Worm (Caenorhabditis elegans): Measurements from ENCODE around the gene otub-4.

Gene otub-4

DNA sequence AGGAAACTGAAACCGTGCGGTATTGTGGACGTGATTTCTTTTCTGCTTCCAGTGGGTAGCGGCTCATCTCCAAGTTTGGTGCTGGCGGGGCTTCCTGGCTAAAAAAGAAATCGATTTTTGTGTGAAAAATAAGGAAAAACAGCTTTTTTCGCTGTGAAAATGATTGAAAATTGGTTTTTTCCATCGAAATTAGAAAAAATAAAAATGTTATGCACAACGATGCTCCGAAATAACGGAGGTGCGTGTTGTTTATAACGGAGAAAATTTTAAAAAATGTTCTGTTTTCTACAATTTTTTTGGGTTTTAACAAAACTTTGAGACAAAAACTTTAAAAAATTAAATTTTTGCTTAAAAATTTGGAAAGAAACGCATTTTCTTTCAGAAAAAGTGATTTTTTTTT, 5.3 kb upstream of the otub-4 start:
- TF ChIP-seq hmg-4 (GFP tag; optimal IDR thresholded peaks at IDR 0.05) (no peak), scrt-1 (GFP tag; IDR thresholded peaks at IDR 0.05) (no peak), sea-1 (GFP tag; conservative IDR thresholded peaks at IDR 0.05) (no peak), B0310.2 (tag; optimal IDR thresholded peaks at IDR 0.05) (no peak), tra-4 (tag; optimal IDR thresholded peaks at IDR 0.05) (no peak), hnd-1 (tag; optimal IDR thresholded peaks at IDR 0.05) (no peak), ceh-13 (GFP tag; optimal IDR thresholded peaks at IDR 0.05) (no peak), ama-1 (optimal IDR thresholded peaks at IDR 0.05) (no peak), flt-1 (GFP tag; IDR thresholded peaks at IDR 0.05) (no peak), ceh-36 (tag; optimal IDR thresholded peaks at IDR 0.05) (no peak), tbx-11 (GFP tag; IDR thresholded peaks at IDR 0.05) (no peak)

DNA sequence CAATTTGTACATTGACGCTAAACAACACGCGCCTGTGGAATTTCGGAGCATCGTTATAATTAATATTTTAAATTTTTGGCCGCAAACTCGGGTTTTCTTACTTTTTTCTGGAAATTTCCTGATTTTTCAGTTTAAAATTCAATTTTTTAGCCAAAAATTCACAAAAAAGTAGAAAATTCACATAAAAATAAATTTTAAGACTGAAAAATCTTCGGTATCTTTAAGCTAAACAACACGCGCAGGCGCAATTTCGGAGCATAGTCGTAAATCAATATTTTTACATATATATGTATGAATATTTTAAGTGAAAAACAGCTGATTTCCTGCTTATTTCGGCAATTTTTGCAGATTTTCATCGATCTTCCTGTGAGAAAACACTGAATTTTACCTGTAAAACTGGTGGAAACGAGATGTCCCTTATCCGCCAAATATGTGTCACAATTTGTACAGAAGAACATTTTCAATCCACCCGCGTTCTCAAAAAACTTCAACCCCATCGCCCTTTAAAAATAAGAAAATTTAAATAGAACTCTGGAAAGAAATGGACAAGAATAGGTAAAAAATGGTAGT, 4.5 kb upstream of the otub-4 start, which contains the start of gene B0546.3:
TSS of gene B0546.3 (minus strand) at position 504 of the 570 bp plus-strand sequence.
- no peak for TF ChIP-seq ceh-13 (GFP tag; optimal IDR thresholded peaks at IDR 0.05)
- TF ChIP-seq tbx-11 (GFP tag; IDR thresholded peaks at IDR 0.05), result no peak
- no peak for TF ChIP-seq pes-1 (GFP tag; IDR thresholded peaks at IDR 0.05)
- no peak for TF ChIP-seq aly-1 (tag; optimal IDR thresholded peaks at IDR 0.05)
- TF ChIP-seq scrt-1 (GFP tag; IDR thresholded peaks at IDR 0.05), result no peak
- TF ChIP-seq tbx-37 (GFP tag; conservative IDR thresholded peaks at IDR 0.05), result no peak
- TF ChIP-seq flt-1 (GFP tag; IDR thresholded peaks at IDR 0.05), result no peak
- no peak for TF ChIP-seq ceh-36 (tag; optimal IDR thresholded peaks at IDR 0.05)
- no peak for TF ChIP-seq B0310.2 (tag; optimal IDR thresholded peaks at IDR 0.05)
- no peak for TF ChIP-seq hmg-4 (GFP tag; optimal IDR thresholded peaks at IDR 0.05)
- no peak for TF ChIP-seq F13C5.2 (tag; optimal IDR thresholded peaks at IDR 0.05)
- TF ChIP-seq hmbx-1 (tag; optimal IDR thresholded peaks at IDR 0.05), result no peak
- no peak for TF ChIP-seq ets-7 (tag; optimal IDR thresholded peaks at IDR 0.05)
- TF ChIP-seq tra-4 (tag; optimal IDR thresholded peaks at IDR 0.05), result no peak
- TF ChIP-seq sea-1 (GFP tag; conservative IDR thresholded peaks at IDR 0.05), result no peak
- TF ChIP-seq ama-1 (optimal IDR thresholded peaks at IDR 0.05), result no peak

DNA sequence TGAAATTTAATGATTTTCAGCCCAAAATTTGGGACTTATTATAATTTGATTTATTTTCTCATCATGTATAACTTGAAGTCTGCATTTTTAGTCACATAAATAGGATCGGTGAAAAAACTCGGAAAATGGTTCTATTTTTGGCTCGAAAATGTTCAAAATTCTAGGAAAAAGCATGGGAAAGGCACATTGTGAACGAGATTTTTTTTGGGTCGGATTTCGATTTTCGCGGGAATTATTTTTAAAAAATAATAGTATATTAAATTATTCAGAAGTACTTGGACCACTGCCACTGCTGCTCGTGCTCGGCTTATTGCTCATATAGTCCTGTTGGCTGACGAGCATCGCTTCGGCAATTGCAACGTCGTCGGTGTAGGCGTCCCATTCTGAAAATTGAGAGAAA, 4.6 kb downstream of the otub-4 start:
- TF ChIP-seq aly-1 (tag; optimal IDR thresholded peaks at IDR 0.05) (no peak), B0310.2 (tag; optimal IDR thresholded peaks at IDR 0.05) (no peak), hmg-4 (GFP tag; optimal IDR thresholded peaks at IDR 0.05) (no peak), sea-1 (GFP tag; conservative IDR thresholded peaks at IDR 0.05) (no peak), flt-1 (GFP tag; IDR thresholded peaks at IDR 0.05) (no peak), pes-1 (GFP tag; IDR thresholded peaks at IDR 0.05) (no peak), hnd-1 (tag; optimal IDR thresholded peaks at IDR 0.05) (no peak), tbx-37 (GFP tag; conservative IDR thresholded peaks at IDR 0.05) (no peak), tbx-11 (GFP tag; IDR thresholded peaks at IDR 0.05) (no peak), ets-7 (tag; optimal IDR thresholded peaks at IDR 0.05) (no peak), hmbx-1 (tag; optimal IDR thresholded peaks at IDR 0.05) (no peak), F13C5.2 (tag; optimal IDR thresholded peaks at IDR 0.05) (no peak), ceh-36 (tag; optimal IDR thresholded peaks at IDR 0.05) (no peak), ama-1 (optimal IDR thresholded peaks at IDR 0.05) (no peak), ceh-13 (GFP tag; optimal IDR thresholded peaks at IDR 0.05) (no peak), tra-4 (tag; optimal IDR thresholded peaks at IDR 0.05) (no peak), scrt-1 (GFP tag; IDR thresholded peaks at IDR 0.05) (no peak)

DNA sequence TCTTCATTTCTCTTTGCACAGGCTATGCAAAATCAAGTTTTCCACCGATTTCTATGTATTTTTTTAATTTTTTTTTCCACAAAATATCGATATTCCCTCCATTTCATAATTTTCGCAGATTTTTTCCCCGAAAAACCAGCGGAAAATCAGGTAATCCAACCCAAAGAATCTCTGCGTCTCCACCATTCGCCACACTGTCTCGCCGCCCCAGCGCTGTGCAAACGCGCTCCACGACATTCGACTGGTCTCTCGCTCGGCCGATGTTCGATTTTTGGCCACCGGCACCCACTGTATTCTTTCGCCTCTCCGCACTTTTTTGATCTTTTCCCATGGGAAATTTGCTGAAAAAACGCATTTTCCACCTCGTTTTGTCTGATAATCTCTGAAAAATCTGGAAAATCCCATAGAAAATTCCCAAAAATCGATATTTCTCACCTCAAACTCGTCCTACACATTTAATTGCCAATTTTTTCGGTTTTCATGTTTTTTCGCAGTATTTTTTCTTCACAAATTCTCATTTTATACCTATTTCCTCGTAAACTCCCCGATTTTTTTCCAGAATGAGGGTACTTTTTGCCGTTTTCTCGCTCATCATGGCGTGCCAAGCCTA, 9.2 kb downstream of the otub-4 start, which contains the start of gene vha-19:
TSS of gene vha-19 (plus strand) at position 560 of the 610 bp plus-strand sequence.
- TF ChIP-seq hmbx-1 (tag; optimal IDR thresholded peaks at IDR 0.05) (no peak), sea-1 (GFP tag; conservative IDR thresholded peaks at IDR 0.05) (no peak), flt-1 (GFP tag; IDR thresholded peaks at IDR 0.05) (no peak), ceh-36 (tag; optimal IDR thresholded peaks at IDR 0.05) (no peak), pes-1 (GFP tag; IDR thresholded peaks at IDR 0.05) (no peak), ets-7 (tag; optimal IDR thresholded peaks at IDR 0.05) (no peak), aly-1 (tag; optimal IDR thresholded peaks at IDR 0.05) (no peak), B0310.2 (tag; optimal IDR thresholded peaks at IDR 0.05) (no peak), F13C5.2 (tag; optimal IDR thresholded peaks at IDR 0.05) (no peak), tbx-37 (GFP tag; conservative IDR thresholded peaks at IDR 0.05) (no peak), scrt-1 (GFP tag; IDR thresholded peaks at IDR 0.05) (no peak), hmg-4 (GFP tag; optimal IDR thresholded peaks at IDR 0.05) (no peak), tra-4 (tag; optimal IDR thresholded peaks at IDR 0.05) (no peak), hnd-1 (tag; optimal IDR thresholded peaks at IDR 0.05) (no peak), tbx-11 (GFP tag; IDR thresholded peaks at IDR 0.05) (no peak), ama-1 (optimal IDR thresholded peaks at IDR 0.05) (no peak), ceh-13 (GFP tag; optimal IDR thresholded peaks at IDR 0.05) (no peak)

DNA sequence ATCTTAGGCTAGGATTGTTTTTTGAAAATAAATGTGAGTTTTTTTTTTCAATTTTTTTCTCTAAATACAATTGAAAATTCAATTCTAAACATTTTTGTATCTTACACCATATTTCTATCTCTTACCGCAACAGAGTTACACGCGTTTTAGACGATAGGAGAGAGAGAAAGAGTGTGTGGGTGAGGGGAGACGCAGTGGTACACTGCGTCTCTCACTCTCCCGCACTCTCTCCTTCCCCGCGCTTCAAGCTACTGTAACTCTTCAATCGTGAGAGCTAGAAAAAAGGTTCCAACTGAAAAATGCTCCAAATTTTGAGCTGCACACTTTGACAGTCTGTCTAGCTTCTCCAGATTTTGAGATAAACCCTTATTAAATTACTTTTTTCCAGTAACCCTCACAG, 14.1 kb downstream of the otub-4 start:
- TF ChIP-seq ets-7 (tag; optimal IDR thresholded peaks at IDR 0.05), result no peak
- no peak for TF ChIP-seq flt-1 (GFP tag; IDR thresholded peaks at IDR 0.05)
- no peak for TF ChIP-seq tbx-37 (GFP tag; conservative IDR thresholded peaks at IDR 0.05)
- TF ChIP-seq hmg-4 (GFP tag; optimal IDR thresholded peaks at IDR 0.05), result no peak
- TF ChIP-seq tbx-11 (GFP tag; IDR thresholded peaks at IDR 0.05), result no peak
- TF ChIP-seq ama-1 (optimal IDR thresholded peaks at IDR 0.05), result no peak

DNA sequence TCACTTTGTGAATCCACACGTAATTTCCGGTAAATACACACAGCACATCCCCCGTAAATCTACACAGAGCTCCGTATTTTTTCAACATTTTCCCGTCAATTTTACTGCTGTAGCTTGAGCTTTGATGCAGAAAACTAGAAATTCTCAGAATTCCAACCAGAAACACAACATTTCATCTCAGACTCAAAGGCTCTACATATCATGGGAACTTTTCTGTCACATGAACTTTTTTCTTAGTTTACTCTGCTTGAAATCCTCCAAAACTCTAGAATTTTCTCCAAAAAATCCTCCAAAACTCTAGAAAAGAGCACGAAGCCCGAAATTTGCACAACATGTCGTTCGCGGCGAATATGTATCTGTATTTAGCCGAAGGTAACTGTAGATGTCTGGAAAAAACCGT, 14.7 kb downstream of the otub-4 start, which contains the start of gene Y55H10A.2:
TSS of gene Y55H10A.2 (plus strand) at position 301 of the 400 bp plus-strand sequence.
- TF ChIP-seq F13C5.2 (tag; optimal IDR thresholded peaks at IDR 0.05) (no peak), B0310.2 (tag; optimal IDR thresholded peaks at IDR 0.05) (no peak), scrt-1 (GFP tag; IDR thresholded peaks at IDR 0.05) (no peak), ceh-13 (GFP tag; optimal IDR thresholded peaks at IDR 0.05) (no peak), hmbx-1 (tag; optimal IDR thresholded peaks at IDR 0.05) (no peak), ets-7 (tag; optimal IDR thresholded peaks at IDR 0.05) (no peak), tbx-11 (GFP tag; IDR thresholded peaks at IDR 0.05) (no peak), ceh-36 (tag; optimal IDR thresholded peaks at IDR 0.05) (no peak), aly-1 (tag; optimal IDR thresholded peaks at IDR 0.05) (no peak)

DNA sequence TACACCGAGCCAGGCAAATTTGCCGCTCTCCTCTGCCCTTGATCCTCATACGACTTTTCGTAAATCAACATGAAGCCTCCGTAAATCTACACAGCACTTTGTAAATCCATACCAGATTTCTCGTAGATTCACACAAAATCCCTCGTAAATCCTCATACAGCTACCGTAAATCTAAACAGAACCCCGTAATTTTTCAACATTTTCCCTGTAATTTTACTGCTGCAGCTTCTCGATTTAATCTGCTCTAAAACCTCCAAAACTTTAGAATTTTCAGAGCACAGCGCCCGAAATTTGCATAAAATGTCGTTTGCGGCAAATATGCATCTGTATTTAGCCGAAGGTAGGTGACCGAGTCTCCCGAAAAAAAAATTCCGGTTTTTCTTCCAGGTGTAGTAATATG, 23.2 kb downstream of the otub-4 start, which contains the start of gene F42A6.1:
TSS of gene F42A6.1 (plus strand) at position 301 of the 400 bp plus-strand sequence.
- TF ChIP-seq F13C5.2 (tag; optimal IDR thresholded peaks at IDR 0.05) (no peak), hmg-4 (GFP tag; optimal IDR thresholded peaks at IDR 0.05) (no peak), hnd-1 (tag; optimal IDR thresholded peaks at IDR 0.05) (no peak), ama-1 (optimal IDR thresholded peaks at IDR 0.05) (no peak), ets-7 (tag; optimal IDR thresholded peaks at IDR 0.05) (no peak), tbx-37 (GFP tag; conservative IDR thresholded peaks at IDR 0.05) (no peak), tra-4 (tag; optimal IDR thresholded peaks at IDR 0.05) (no peak), hmbx-1 (tag; optimal IDR thresholded peaks at IDR 0.05) (no peak), B0310.2 (tag; optimal IDR thresholded peaks at IDR 0.05) (no peak), pes-1 (GFP tag; IDR thresholded peaks at IDR 0.05) (no peak), scrt-1 (GFP tag; IDR thresholded peaks at IDR 0.05) (no peak), ceh-13 (GFP tag; optimal IDR thresholded peaks at IDR 0.05) (no peak), sea-1 (GFP tag; conservative IDR thresholded peaks at IDR 0.05) (no peak), aly-1 (tag; optimal IDR thresholded peaks at IDR 0.05) (no peak), flt-1 (GFP tag; IDR thresholded peaks at IDR 0.05) (no peak)

Measured in whole organism, early embryonic.